Fruit fly (Drosophila melanogaster) whole organism, wandering third instar larva: ENCODE data around the gene ND-13A.

Experiments
- N ChIP-seq: fragments of >200 bp; optimal IDR thresholded peaks from 2 replicates; lab custom pipeline; 2018; ENCODE audit warnings: missing biosample characterization, missing external identifiers, missing genetic modification characterization
- pan ChIP-seq: fragments of >200 bp; optimal IDR thresholded peaks from 2 replicates; lab custom pipeline; 2017

- TF ChIP-seq N (GFP tag; lab: Kevin White, UChicago) (no peak), pan (lab: Kevin White, UChicago) (no peak)
Observed at dm6 chr2L:5109059-5109458, 9.0 kb upstream of the ND-13A start.
